Worm (Caenorhabditis elegans) whole organism, late embryonic: ENCODE data around the gene str-45.

Experiments used
- ama-1 ChIP-seq: fragments of 150-350 bp; optimal IDR thresholded peaks from 2 replicates; lab custom pipeline; 2014
- dmd-4 ChIP-seq: sonication (generic microtip); optimal IDR thresholded peaks from 2 replicates; lab custom pipeline; 2016; ENCODE audit warnings: borderline replicate concordance, missing genetic modification characterization, missing compliant biosample characterization
- ets-4 ChIP-seq: sonication (generic microtip); optimal IDR thresholded peaks from 2 replicates; lab custom pipeline; 2016; ENCODE audit warnings: missing genetic modification characterization, missing compliant biosample characterization
- lin-11 ChIP-seq: fragments of 200-800 bp; sonication (Bioruptor generic); optimal IDR thresholded peaks from 2 replicates; lab custom pipeline; 2018; ENCODE audit warnings: mild to moderate bottlenecking, missing genetic modification characterization, missing compliant biosample characterization
- pqm-1 ChIP-seq: sonication (generic microtip); optimal IDR thresholded peaks from 2 replicates; lab custom pipeline; 2016; ENCODE audit warnings: missing genetic modification characterization, missing compliant biosample characterization
- unc-86 ChIP-seq: sonication (generic microtip); optimal IDR thresholded peaks from 2 replicates; lab custom pipeline; 2016; ENCODE audit warnings: missing genetic modification characterization, missing compliant biosample characterization

- TF ChIP-seq pqm-1 (tag; lab: Kevin White, UChicago) (no peak), unc-86 (no peak), ets-4 (no peak), dmd-4 (tag; lab: Kevin White, UChicago) (no peak), lin-11 (tag; lab: Kevin White, UChicago) (no peak), ama-1 (lab: Kevin White, UChicago) (no peak)
Measured at ce11 chrV:15189567-15189966, 30.8 kb downstream of the str-45 start, which contains the start of gene cyn-3.
